Comparison of ENCODE assay signal across 6 worm cellular contexts in the genomic region with DNA sequence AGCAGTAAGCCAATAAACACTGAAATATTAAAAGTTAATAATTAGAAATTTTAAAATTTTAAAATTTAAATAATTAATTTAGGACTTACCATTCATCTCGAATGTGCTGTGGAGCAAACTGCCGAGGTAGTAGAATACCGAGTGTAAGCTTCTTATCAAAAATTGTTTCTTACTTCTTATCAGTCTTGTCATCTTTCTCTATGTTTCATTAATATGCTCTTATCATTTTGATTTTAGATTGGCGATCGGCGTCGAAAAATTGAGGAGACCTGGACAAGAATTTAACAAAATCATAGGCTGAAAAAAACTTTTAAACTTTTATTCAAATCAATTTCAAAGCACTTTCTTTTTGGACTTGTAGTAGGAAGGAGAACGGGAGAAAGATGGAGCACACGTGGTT.
TF ChIP-seq lines count a peak whose summit lies in the region.

TSS of gene F09B12.3 (minus strand) at position 192 of the 400 bp plus-strand sequence.

TF ChIP-seq in whole organism, L1 larva, 84 proteins besides CTCF, POLR2A, EP300 and RAD21 (continues in another document):
- peak; percentile 77 for TF ChIP-seq elt-2 (tag; optimal IDR thresholded peaks at IDR 0.05; lab: Kevin White, UChicago)
- TF ChIP-seq unc-98 (GFP tag; IDR thresholded peaks at IDR 0.05; lab: Robert Waterston, UW): no peak
- no peak for TF ChIP-seq nhr-20 (tag; optimal IDR thresholded peaks at IDR 0.05; lab: Kevin White, UChicago)
- no peak for TF ChIP-seq efl-1 (optimal IDR thresholded peaks at IDR 0.05; lab: Kevin White, UChicago)
- no peak for TF ChIP-seq efl-1 (GFP tag; optimal IDR thresholded peaks at IDR 0.05 in 1 of 2; lab: Kevin White, UChicago)
- TF ChIP-seq nhr-47 (tag; optimal IDR thresholded peaks at IDR 0.05; lab: Kevin White, UChicago): no peak
- TF ChIP-seq nhr-85 (tag; lab: Kevin White, UChicago): no peak
- no peak for TF ChIP-seq C04F5.9 (tag; optimal IDR thresholded peaks at IDR 0.05; lab: Kevin White, UChicago)
- no peak for TF ChIP-seq mep-1 (tag; optimal IDR thresholded peaks at IDR 0.05; lab: Kevin White, UChicago)
- no peak for TF ChIP-seq hpl-2 (GFP tag; optimal IDR thresholded peaks at IDR 0.05; lab: Kevin White, UChicago)
- peak; percentile 33 for TF ChIP-seq tlp-1 (tag; optimal IDR thresholded peaks at IDR 0.05; lab: Kevin White, UChicago)
- no peak for TF ChIP-seq unc-130 (tag; optimal IDR thresholded peaks at IDR 0.05; lab: Kevin White, UChicago)
- no peak for TF ChIP-seq nhr-71 (tag; optimal IDR thresholded peaks at IDR 0.05; lab: Kevin White, UChicago)
- peak; percentile 55 for TF ChIP-seq pqm-1 (tag; optimal IDR thresholded peaks at IDR 0.05; lab: Kevin White, UChicago)
- no peak for TF ChIP-seq fkh-10 (GFP tag; optimal IDR thresholded peaks at IDR 0.05; lab: Kevin White, UChicago)
- no peak for TF ChIP-seq xbp-1 (tag; optimal IDR thresholded peaks at IDR 0.05; lab: Kevin White, UChicago)

TF ChIP-seq in whole organism, L2 larva, 48 proteins besides CTCF, POLR2A, EP300 and RAD21:
- peak; percentile 32 for TF ChIP-seq gmeb-1 (tag; optimal IDR thresholded peaks at IDR 0.05; lab: Kevin White, UChicago)
- peak; percentile 92 for TF ChIP-seq fos-1 (tag; optimal IDR thresholded peaks at IDR 0.05; lab: Kevin White, UChicago)
- TF ChIP-seq nhr-237 (tag; optimal IDR thresholded peaks at IDR 0.05; lab: Kevin White, UChicago): no peak
- no peak for TF ChIP-seq sma-3 (GFP tag; optimal IDR thresholded peaks at IDR 0.05; lab: Kevin White, UChicago)
- TF ChIP-seq sma-9 (GFP tag; optimal IDR thresholded peaks at IDR 0.05; lab: Kevin White, UChicago): peak; percentile 12
- TF ChIP-seq sma-9 (tag; optimal IDR thresholded peaks at IDR 0.05; lab: Kevin White, UChicago): no peak
- no peak for TF ChIP-seq lin-13 (GFP tag; optimal IDR thresholded peaks at IDR 0.05; lab: Kevin White, UChicago)
- peak; percentile 29 for TF ChIP-seq crh-2 (tag; optimal IDR thresholded peaks at IDR 0.05; lab: Kevin White, UChicago)

TF ChIP-seq in whole organism, L3 larva, 47 proteins besides CTCF, POLR2A, EP300 and RAD21:
- TF ChIP-seq elt-2 (tag; optimal IDR thresholded peaks at IDR 0.05; lab: Kevin White, UChicago): peak; percentile 84
- TF ChIP-seq pha-4 (tag; optimal IDR thresholded peaks at IDR 0.05; lab: Kevin White, UChicago): peak; percentile 43
- TF ChIP-seq nfya-1 (tag; optimal IDR thresholded peaks at IDR 0.05; lab: Kevin White, UChicago; ENCODE audit: insufficient read depth): no peak
- peak; percentile 82 for TF ChIP-seq pqm-1 (tag; optimal IDR thresholded peaks at IDR 0.05; lab: Kevin White, UChicago)

TF ChIP-seq in whole organism, L4 larva, 104 proteins besides CTCF, POLR2A, EP300 and RAD21 (continues in another document):
- TF ChIP-seq lin-29 (GFP tag; IDR thresholded peaks at IDR 0.05; lab: Robert Waterston, UW) (no peak), zfp-3 (GFP tag; conservative IDR thresholded peaks at IDR 0.05; lab: Robert Waterston, UW) (no peak), hlh-11 (tag; optimal IDR thresholded peaks at IDR 0.05; lab: Kevin White, UChicago) (peak; percentile 27), daf-16 (GFP tag; optimal IDR thresholded peaks at IDR 0.05; lab: Kevin White, UChicago) (no peak), daf-16 (tag; optimal IDR thresholded peaks at IDR 0.05; lab: Kevin White, UChicago) (peak; percentile 52), dmd-6 (GFP tag; IDR thresholded peaks at IDR 0.05; lab: Robert Waterston, UW) (peak; percentile 51), lin-15B (tag; optimal IDR thresholded peaks at IDR 0.05; lab: Kevin White, UChicago) (no peak), ZK337.2 (GFP tag; IDR thresholded peaks at IDR 0.05; lab: Robert Waterston, UW) (no peak), spr-3 (GFP tag; optimal IDR thresholded peaks at IDR 0.05; lab: Kevin White, UChicago) (no peak), cey-2 (tag; optimal IDR thresholded peaks at IDR 0.05; lab: Kevin White, UChicago; ENCODE audit: borderline replicate concordance, insufficient read depth) (no peak), ces-1 (GFP tag; optimal IDR thresholded peaks at IDR 0.05; lab: Kevin White, UChicago) (no peak), gei-8 (GFP tag; optimal IDR thresholded peaks at IDR 0.05; lab: Kevin White, UChicago) (no peak), fkh-10 (GFP tag; optimal IDR thresholded peaks at IDR 0.05; lab: Kevin White, UChicago) (no peak), mxl-2 (GFP tag; conservative IDR thresholded peaks at IDR 0.05; lab: Robert Waterston, UW) (no peak), ceh-82 (tag; optimal IDR thresholded peaks at IDR 0.05; lab: Kevin White, UChicago) (no peak), nhr-28 (tag; optimal IDR thresholded peaks at IDR 0.05; lab: Kevin White, UChicago) (peak; percentile 45), ZK546.5 (tag; optimal IDR thresholded peaks at IDR 0.05; lab: Kevin White, UChicago) (no peak), ztf-11 (tag; optimal IDR thresholded peaks at IDR 0.05; lab: Kevin White, UChicago) (no peak), zip-11 (GFP tag; IDR thresholded peaks at IDR 0.05; lab: Robert Waterston, UW) (no peak), lin-38 (GFP tag; IDR thresholded peaks at IDR 0.05; lab: Robert Waterston, UW) (no peak), dve-1 (tag; optimal IDR thresholded peaks at IDR 0.05; lab: Kevin White, UChicago; ENCODE audit: insufficient read depth) (peak; percentile 35), aha-1 (tag; lab: Kevin White, UChicago) (no peak)

TF ChIP-seq in whole organism, late embryonic, 69 proteins besides CTCF, POLR2A, EP300 and RAD21:
- TF ChIP-seq elt-2 (tag; optimal IDR thresholded peaks at IDR 0.05; lab: Kevin White, UChicago): peak; percentile 73
- TF ChIP-seq ets-4 (tag; optimal IDR thresholded peaks at IDR 0.05; lab: Kevin White, UChicago): no peak
- TF ChIP-seq C38D4.7 (GFP tag; optimal IDR thresholded peaks at IDR 0.05; lab: Kevin White, UChicago): no peak
- no peak for TF ChIP-seq npax-4 (tag; optimal IDR thresholded peaks at IDR 0.05; lab: Kevin White, UChicago)
- no peak for TF ChIP-seq elt-4 (tag; optimal IDR thresholded peaks at IDR 0.05; lab: Kevin White, UChicago)
TF ChIP-seq in whole organism, late embryonic: peak in this region for 1.

TF ChIP-seq in whole organism, young adult, 124 proteins besides CTCF, POLR2A, EP300 and RAD21:
- TF ChIP-seq repo-1 (tag; optimal IDR thresholded peaks at IDR 0.05; lab: Kevin White, UChicago) (no peak), nhr-80 (tag; optimal IDR thresholded peaks at IDR 0.05; lab: Kevin White, UChicago) (peak; percentile 54), nfya-1 (tag; optimal IDR thresholded peaks at IDR 0.05; lab: Kevin White, UChicago; ENCODE audit: borderline replicate concordance, insufficient read depth) (no peak), nhr-120 (GFP tag; IDR thresholded peaks at IDR 0.05; lab: Robert Waterston, UW) (no peak), F10E7.11 (tag; optimal IDR thresholded peaks at IDR 0.05; lab: Kevin White, UChicago) (no peak)
